Worm (Caenorhabditis elegans) whole organism, young adult: ENCODE results near the gene sel-13.

Experiments
- B0019.2 ChIP-seq: fragments of 200-800 bp; sonication (Bioruptor generic); conservative IDR thresholded peaks from 2 replicates; pipeline ENCODE4 v1.3.6; 2022; ENCODE audit warnings: missing genetic modification reagents, missing genetic modification characterization, missing compliant biosample characterization
- C06A6.2 ChIP-seq: fragments of 200-800 bp; sonication (Bioruptor generic); conservative IDR thresholded peaks from 2 replicates; pipeline ENCODE4 v1.3.6; 2022; ENCODE audit warnings: missing genetic modification characterization, missing compliant biosample characterization
- F10E7.11 ChIP-seq: sonication (generic microtip); optimal IDR thresholded peaks from 2 replicates; lab custom pipeline; 2017; ENCODE audit warnings: mild to moderate bottlenecking, missing genetic modification characterization, moderate library complexity, missing compliant biosample characterization
- F23B12.7 ChIP-seq: sonication (generic microtip); optimal IDR thresholded peaks from 2 replicates; lab custom pipeline; 2017; ENCODE audit warnings: missing genetic modification characterization, mild to moderate bottlenecking, missing compliant biosample characterization, antibody characterized with exemption, moderate library complexity; ENCODE audit not compliant: insufficient read depth
- F39B2.1 ChIP-seq: fragments of 200-800 bp; sonication (Bioruptor generic); IDR thresholded peaks from 2 replicates; pipeline ENCODE4 v1.3.6; 2022; ENCODE audit warnings: missing genetic modification reagents, missing genetic modification characterization, missing compliant biosample characterization
- F49E8.2 ChIP-seq: sonication (generic microtip); optimal IDR thresholded peaks from 3 replicates; lab custom pipeline; 2017; ENCODE audit warnings: missing genetic modification characterization, mild to moderate bottlenecking, missing compliant biosample characterization, antibody characterized with exemption, moderate library complexity; ENCODE audit not compliant: insufficient read depth
- F55B11.4 ChIP-seq: sonication (generic microtip); optimal IDR thresholded peaks from 2 replicates; lab custom pipeline; 2016; ENCODE audit warnings: missing compliant biosample characterization, missing genetic modification characterization, borderline replicate concordance; ENCODE audit not compliant: insufficient read depth
- F57C9.4 ChIP-seq: sonication (generic microtip); optimal IDR thresholded peaks from 2 replicates; lab custom pipeline; 2017; ENCODE audit warnings: mild to moderate bottlenecking, missing genetic modification characterization, missing compliant biosample characterization
- K11D2.4 ChIP-seq: fragments of 200-800 bp; sonication (Bioruptor generic); IDR thresholded peaks from 2 replicates; pipeline ENCODE4 v1.3.6; 2022; ENCODE audit warnings: missing genetic modification reagents, missing genetic modification characterization, missing compliant biosample characterization
- T07F8.4 ChIP-seq: sonication (generic microtip); optimal IDR thresholded peaks from 2 replicates; lab custom pipeline; 2016; ENCODE audit warnings: mild to moderate bottlenecking, missing genetic modification characterization, moderate library complexity, missing compliant biosample characterization
- Y67H2A.10 ChIP-seq: fragments of 200-800 bp; sonication (Bioruptor generic); conservative IDR thresholded peaks from 2 replicates; pipeline ENCODE4 v1.3.6; 2022; ENCODE audit warnings: missing genetic modification reagents, missing genetic modification characterization, missing compliant biosample characterization
- Y79H2A.3 ChIP-seq: fragments of 200-800 bp; sonication (Bioruptor generic); conservative IDR thresholded peaks from 2 replicates; pipeline ENCODE4 v1.3.6; 2022; ENCODE audit warnings: missing genetic modification reagents, missing genetic modification characterization, missing compliant biosample characterization
- aptf-3 ChIP-seq: fragments of 200-800 bp; sonication (Bioruptor generic); IDR thresholded peaks from 2 replicates; pipeline ENCODE4 v1.3.6; 2022; ENCODE audit warnings: missing genetic modification characterization, missing compliant biosample characterization
- attf-3 ChIP-seq: fragments of 200-800 bp; sonication (Bioruptor generic); conservative IDR thresholded peaks from 2 replicates; pipeline ENCODE4 v1.3.6; 2022; ENCODE audit warnings: missing genetic modification reagents, missing genetic modification characterization, missing compliant biosample characterization
- bed-1 ChIP-seq: fragments of 200-800 bp; sonication (Bioruptor generic); IDR thresholded peaks from 2 replicates; pipeline ENCODE4 v1.3.6; 2022; ENCODE audit warnings: missing genetic modification reagents, missing genetic modification characterization, missing compliant biosample characterization
- bed-2 ChIP-seq: fragments of 200-800 bp; sonication (Bioruptor generic); IDR thresholded peaks from 2 replicates; pipeline ENCODE4 v1.3.6; 2022; ENCODE audit warnings: missing genetic modification reagents, missing genetic modification characterization, missing compliant biosample characterization
- die-1 ChIP-seq: sonication (generic microtip); optimal IDR thresholded peaks from 2 replicates; lab custom pipeline; 2016; ENCODE audit warnings: missing genotype, mild to moderate bottlenecking, missing genetic modification characterization, missing compliant biosample characterization
- dpff-1 ChIP-seq: sonication (generic microtip); optimal IDR thresholded peaks from 2 replicates; lab custom pipeline; 2017; ENCODE audit warnings: mild to moderate bottlenecking, missing genetic modification characterization, missing compliant biosample characterization
- dpl-1 ChIP-seq: fragments of 150-350 bp; optimal IDR thresholded peaks from 2 replicates; lab custom pipeline; 2014; ENCODE audit warnings: missing biosample characterization, missing genetic modification reagents, missing genetic modification characterization
- efl-1 ChIP-seq: fragments of 150-350 bp; optimal IDR thresholded peaks from 2 replicates; lab custom pipeline; 2014; ENCODE audit warnings: missing biosample characterization, missing genetic modification reagents, missing genetic modification characterization
- him-1 ChIP-seq: sonication (generic microtip); optimal IDR thresholded peaks from 2 replicates; lab custom pipeline; 2016; ENCODE audit warnings: missing genotype, missing genetic modification reagents, missing genetic modification characterization, missing compliant biosample characterization
- hlh-12 ChIP-seq: sonication (generic microtip); optimal IDR thresholded peaks from 2 replicates; lab custom pipeline; 2016; ENCODE audit warnings: missing genetic modification characterization, missing compliant biosample characterization
- let-607 ChIP-seq, 2 experiments: fragments of 200-800 bp in 1 of 2; sonication (Bioruptor generic) in 1 of 2; sonication (generic microtip) in 1 of 2; optimal IDR thresholded peaks; 2 replicates each; lab custom pipeline; 2016 to 2018; ENCODE audit warnings: mild to moderate bottlenecking in 2 of 2, missing compliant biosample characterization in 2 of 2, missing genetic modification characterization in 2 of 2, moderate library complexity in 2 of 2, missing genotype in 1 of 2
- lir-1 ChIP-seq: fragments of 200-800 bp; sonication (Bioruptor generic); conservative IDR thresholded peaks from 2 replicates; pipeline ENCODE4 v1.3.6; 2022; ENCODE audit warnings: missing genetic modification reagents, missing genetic modification characterization, missing compliant biosample characterization
- madf-10 ChIP-seq: sonication (generic microtip); optimal IDR thresholded peaks from 2 replicates; lab custom pipeline; 2016; ENCODE audit warnings: mild to moderate bottlenecking, missing genetic modification characterization, missing compliant biosample characterization
- mel-28 ChIP-seq: sonication (generic microtip); optimal IDR thresholded peaks from 2 replicates; lab custom pipeline; 2016; ENCODE audit warnings: borderline replicate concordance, mild to moderate bottlenecking, missing genetic modification characterization, missing compliant biosample characterization
- nfya-2 ChIP-seq: fragments of 200-800 bp; sonication (Bioruptor generic); IDR thresholded peaks from 2 replicates; pipeline ENCODE4 v1.3.6; 2022; ENCODE audit warnings: missing genetic modification reagents, missing genetic modification characterization, missing compliant biosample characterization
- nhr-27 ChIP-seq: fragments of 200-800 bp; sonication (Bioruptor generic); optimal IDR thresholded peaks from 2 replicates; lab custom pipeline; 2018; ENCODE audit warnings: mild to moderate bottlenecking, missing genetic modification characterization, moderate library complexity, missing compliant biosample characterization
- nhr-80 ChIP-seq: sonication (generic microtip); optimal IDR thresholded peaks from 2 replicates; lab custom pipeline; 2016; ENCODE audit warnings: missing genetic modification characterization, missing compliant biosample characterization
- nhr-90 ChIP-seq: sonication (generic microtip); optimal IDR thresholded peaks from 2 replicates; lab custom pipeline; 2016; ENCODE audit warnings: missing genotype, mild to moderate bottlenecking, missing genetic modification characterization, missing compliant biosample characterization
- pha-4 ChIP-seq: fragments of 150-350 bp; sonication (generic microtip); optimal IDR thresholded peaks from 2 replicates; lab custom pipeline; 2014; ENCODE audit warnings: missing biosample characterization, missing genetic modification reagents, missing genetic modification characterization
- repo-1 ChIP-seq: sonication (generic microtip); optimal IDR thresholded peaks from 2 replicates; lab custom pipeline; 2017; ENCODE audit warnings: mild to moderate bottlenecking, missing genetic modification characterization, missing compliant biosample characterization
- snpc-1.3 ChIP-seq: sonication (generic microtip); optimal IDR thresholded peaks from 2 replicates; lab custom pipeline; 2017; ENCODE audit warnings: missing genetic modification characterization, mild to moderate bottlenecking, missing compliant biosample characterization, antibody characterized with exemption, moderate library complexity, missing genotype, missing genetic modification reagents; ENCODE audit not compliant: insufficient read depth
- snpc-4 ChIP-seq, 5 experiments: fragments of 150-350 bp in 1 of 5; sonication (generic microtip) in 4 of 5; optimal IDR thresholded peaks; 2 replicates each; lab custom pipeline; 2014 to 2018; ENCODE audit warnings: missing genetic modification characterization in 5 of 5, missing biosample characterization in 3 of 5, antibody characterized with exemption in 2 of 5, mild to moderate bottlenecking in 2 of 5, missing compliant biosample characterization in 2 of 5, missing genotype in 2 of 5, moderate library complexity in 2 of 5, missing genetic modification reagents in 1 of 5
- somi-1 ChIP-seq: fragments of 200-800 bp; sonication (Bioruptor generic); optimal IDR thresholded peaks from 2 replicates; lab custom pipeline; 2018; ENCODE audit warnings: mild to moderate bottlenecking, missing genetic modification characterization, missing compliant biosample characterization
- zfh-2 ChIP-seq: fragments of 200-800 bp; sonication (Bioruptor generic); conservative IDR thresholded peaks from 2 replicates; pipeline ENCODE4 v1.3.6; 2022; ENCODE audit warnings: missing genetic modification reagents, missing genetic modification characterization, missing compliant biosample characterization
- ztf-3 ChIP-seq: fragments of 200-800 bp; sonication (Bioruptor generic); optimal IDR thresholded peaks from 2 replicates; lab custom pipeline; 2018; ENCODE audit warnings: mild to moderate bottlenecking, missing genetic modification characterization, missing compliant biosample characterization

The sel-13 gene

ce11 chrIII:4649811-4650544 lies 50.0 kb downstream of the sel-13 start, which contains the start of gene ppm-2 (continued):
- TF ChIP-seq mel-28 (tag; lab: Kevin White, UChicago) (no peak), F55B11.4 (tag; lab: Kevin White, UChicago) (no peak), bed-1 (no peak), F39B2.1 (GFP tag; lab: Robert Waterston, UW) (no peak), efl-1 (GFP tag; lab: Kevin White, UChicago) (peak; percentile 50), somi-1 (no peak), snpc-1.3 (peak; percentile 21), Y79H2A.3 (GFP tag; lab: Robert Waterston, UW) (no peak), C06A6.2 (GFP tag; lab: Robert Waterston, UW) (no peak), him-1 (tag; lab: Kevin White, UChicago) (peak; percentile 54), hlh-12 (tag; lab: Kevin White, UChicago) (no peak), aptf-3 (GFP tag; lab: Robert Waterston, UW) (no peak), nhr-27 (tag; lab: Kevin White, UChicago) (no peak), nhr-90 (tag; lab: Kevin White, UChicago) (no peak), pha-4 (no peak), nhr-80 (peak; percentile 31), dpl-1 (GFP tag; lab: Kevin White, UChicago) (peak; percentile 38), dpff-1 (no peak), Y67H2A.10 (GFP tag; lab: Robert Waterston, UW) (no peak), F10E7.11 (tag; lab: Kevin White, UChicago) (no peak), bed-2 (no peak), ztf-3 (no peak), nfya-2 (no peak), K11D2.4 (GFP tag; lab: Robert Waterston, UW) (no peak), let-607 (tag; optimal IDR thresholded peaks at IDR 0.05; lab: Kevin White, UChicago) (peak in 1 of 2 experiments; percentile 25), snpc-4 (GFP tag; optimal IDR thresholded peaks at IDR 0.05; lab: Kevin White, UChicago) (no peak), snpc-4 (tag; optimal IDR thresholded peaks at IDR 0.05; lab: Kevin White, UChicago) (no peak), lir-1 (no peak), attf-3 (GFP tag; lab: Robert Waterston, UW) (no peak), repo-1 (tag; lab: Kevin White, UChicago) (no peak), T07F8.4 (tag; lab: Kevin White, UChicago) (no peak), die-1 (no peak), F23B12.7 (no peak), B0019.2 (GFP tag; lab: Robert Waterston, UW) (no peak), F57C9.4 (tag; lab: Kevin White, UChicago) (no peak), zfh-2 (no peak), F49E8.2 (tag; lab: Kevin White, UChicago) (peak; percentile 87), madf-10 (no peak)
